Fruit fly (Drosophila melanogaster): ENCODE data around the gene CG2924.

CG2924 gene

DNA sequence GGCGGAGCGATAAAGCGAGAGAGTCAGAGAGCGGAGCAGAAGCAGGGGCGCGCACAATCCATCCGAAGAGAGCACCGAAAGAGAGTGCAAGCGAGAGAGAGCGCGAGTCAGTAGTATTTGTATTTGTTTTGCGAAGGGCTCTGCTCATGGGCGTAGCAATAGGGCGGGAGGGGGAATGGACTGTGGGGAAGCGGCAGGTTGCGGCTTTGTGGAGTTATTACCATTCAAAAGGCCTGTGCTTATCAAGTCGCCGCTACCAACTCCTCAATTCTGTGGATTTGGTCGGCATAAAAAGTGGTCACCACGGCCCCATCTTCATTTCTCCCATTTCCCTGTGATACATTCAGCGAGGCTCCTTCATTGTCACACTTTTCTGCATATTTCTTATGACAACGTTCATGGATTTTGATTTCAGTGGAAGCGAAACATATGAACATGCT, 30.5 kb upstream of the CG2924 start (continued):
- TF ChIP-seq CG10147 (GFP tag; optimal IDR thresholded peaks at IDR 0.05), result peak; percentile 54
- TF ChIP-seq sim (GFP tag; IDR thresholded peaks at IDR 0.05), result 0 out of 2 replicates have a peak, but pooled peaks have one; percentile 15
- no peak for TF ChIP-seq chn (GFP tag; optimal IDR thresholded peaks at IDR 0.05)
- TF ChIP-seq CG12219 (GFP tag; optimal IDR thresholded peaks at IDR 0.05), result peak; percentile 16
- peak; percentile 7 for TF ChIP-seq salm (tag; optimal IDR thresholded peaks at IDR 0.05)
- TF ChIP-seq CG8089 (GFP tag; optimal IDR thresholded peaks at IDR 0.05), result no peak
- TF ChIP-seq CG12299 (tag; optimal IDR thresholded peaks at IDR 0.05), result peak; percentile 24
- peak; percentile 22; the same call in 1 of the 2 replicates for TF ChIP-seq H2.0 (GFP tag; IDR thresholded peaks at IDR 0.05)
- no peak for TF ChIP-seq sens (GFP tag)
- peak; percentile 21 for TF ChIP-seq CG34376 (GFP tag; optimal IDR thresholded peaks at IDR 0.05)
- no peak for TF ChIP-seq CG8290 (GFP tag; optimal IDR thresholded peaks at IDR 0.05)
- peak in 1 of 2 experiments; percentile 54 for TF ChIP-seq CG8290 (tag; optimal IDR thresholded peaks at IDR 0.05)
- peak; percentile 71 for TF ChIP-seq Fer1 (GFP tag; optimal IDR thresholded peaks at IDR 0.05)
- TF ChIP-seq CG3995 (GFP tag; optimal IDR thresholded peaks at IDR 0.05), result peak; percentile 37
- TF ChIP-seq bsh (GFP tag; optimal IDR thresholded peaks at IDR 0.05), result peak in 1 of 2 experiments; percentile 38
- TF ChIP-seq CG2116 (GFP tag; optimal IDR thresholded peaks at IDR 0.05), result no peak
- no peak for TF ChIP-seq D (optimal IDR thresholded peaks at IDR 0.05)
- TF ChIP-seq D (GFP tag; optimal IDR thresholded peaks at IDR 0.05), result no peak
- TF ChIP-seq maf-S (GFP tag; optimal IDR thresholded peaks at IDR 0.05), result no peak
- TF ChIP-seq CG9437 (GFP tag; optimal IDR thresholded peaks at IDR 0.05), result no peak
- TF ChIP-seq eyg (GFP tag; optimal IDR thresholded peaks at IDR 0.05), result no peak
- peak; percentile 55 for TF ChIP-seq bcd (GFP tag; optimal IDR thresholded peaks at IDR 0.05)
- peak; percentile 15 for TF ChIP-seq CG7928 (GFP tag; optimal IDR thresholded peaks at IDR 0.05)
- TF ChIP-seq CG9797 (GFP tag; optimal IDR thresholded peaks at IDR 0.05), result no peak
- TF ChIP-seq CG12769 (tag; optimal IDR thresholded peaks at IDR 0.05), result peak; percentile 80
- no peak for TF ChIP-seq CG16813 (GFP tag; IDR thresholded peaks at IDR 0.05; ENCODE audit: partially characterized antibody)
- TF ChIP-seq NFAT (GFP tag; IDR thresholded peaks at IDR 0.05), result peak; percentile 53
- TF ChIP-seq psq (GFP tag; optimal IDR thresholded peaks at IDR 0.05), result no peak
- no peak for TF ChIP-seq CG16863 (GFP tag; optimal IDR thresholded peaks at IDR 0.05)
- peak; percentile 22 for TF ChIP-seq CG6654 (GFP tag; optimal IDR thresholded peaks at IDR 0.05)
- no peak for TF ChIP-seq CG34422 (GFP tag; IDR thresholded peaks at IDR 0.05)
- no peak for TF ChIP-seq Ravus (GFP tag; IDR thresholded peaks at IDR 0.05)
- no peak for TF ChIP-seq gt (GFP tag; IDR thresholded peaks at IDR 0.05)
- peak; percentile 42 for TF ChIP-seq sug (tag; optimal IDR thresholded peaks at IDR 0.05)
- no peak; the same call in 2 of the 3 replicates for TF ChIP-seq gce (GFP tag; IDR thresholded peaks at IDR 0.05)
- no peak for TF ChIP-seq CG17186 (GFP tag; optimal IDR thresholded peaks at IDR 0.05)
- TF ChIP-seq CG14860 (GFP tag; IDR thresholded peaks at IDR 0.05; ENCODE audit: partially characterized antibody), result no peak
- TF ChIP-seq CG4730 (GFP tag; IDR thresholded peaks at IDR 0.05), result peak; percentile 47
- TF ChIP-seq CG10274 (GFP tag; optimal IDR thresholded peaks at IDR 0.05), result peak; percentile 5
- peak; percentile 3 for TF ChIP-seq CG10543 (GFP tag; optimal IDR thresholded peaks at IDR 0.05)
- peak; percentile 40; the same call in 1 of the 2 replicates for TF ChIP-seq gsb (GFP tag; IDR thresholded peaks at IDR 0.05)
- TF ChIP-seq CG10462 (GFP tag; optimal IDR thresholded peaks at IDR 0.05), result no peak
- TF ChIP-seq Mes4 (GFP tag; optimal IDR thresholded peaks at IDR 0.05), result no peak
- TF ChIP-seq CG32532 (GFP tag; IDR thresholded peaks at IDR 0.05), result peak; percentile 65
- peak; percentile 15 for TF ChIP-seq Chrac-16 (GFP tag; optimal IDR thresholded peaks at IDR 0.05)
- peak; percentile 52 for TF ChIP-seq schlank (tag; optimal IDR thresholded peaks at IDR 0.05)
- peak; percentile 34 for TF ChIP-seq dmrt99B (tag; optimal IDR thresholded peaks at IDR 0.05)
- peak; percentile 20 for TF ChIP-seq CG15696 (tag; optimal IDR thresholded peaks at IDR 0.05)
- TF ChIP-seq sima (GFP tag; optimal IDR thresholded peaks at IDR 0.05), result no peak
- no peak for TF ChIP-seq gcm2 (GFP tag; optimal IDR thresholded peaks at IDR 0.05)
- TF ChIP-seq Atf6 (GFP tag; IDR thresholded peaks at IDR 0.05), result peak; percentile 46
- no peak for TF ChIP-seq tll (GFP tag; optimal IDR thresholded peaks at IDR 0.05)

Measured in whole organism, embryonic.